Worm (Caenorhabditis elegans): Measurements from ENCODE around the gene vps-39.

ce11 chrV:13993478-13993877 is 44.7 kb downstream of the vps-39 start:
- TF ChIP-seq elt-2 (tag; optimal IDR thresholded peaks at IDR 0.05) (no peak), pqm-1 (tag; optimal IDR thresholded peaks at IDR 0.05) (no peak), ztf-11 (tag; optimal IDR thresholded peaks at IDR 0.05) (no peak), nhr-25 (tag; optimal IDR thresholded peaks at IDR 0.05) (no peak)
